Worm (Caenorhabditis elegans) whole organism, young adult: Measurements from ENCODE around the gene cpb-2.

Experiments
- B0019.2 ChIP-seq: fragments of 200-800 bp; sonication (Bioruptor generic); conservative IDR thresholded peaks from 2 replicates; pipeline ENCODE4 v1.3.6; 2022; ENCODE audit warnings: missing genetic modification reagents, missing genetic modification characterization, missing compliant biosample characterization
- F33H1.4 ChIP-seq: fragments of 200-800 bp; sonication (Bioruptor generic); IDR thresholded peaks from 2 replicates; pipeline ENCODE4 v1.3.6; 2022; ENCODE audit warnings: missing genetic modification reagents, missing genetic modification characterization, missing compliant biosample characterization
- F49E8.2 ChIP-seq: sonication (generic microtip); optimal IDR thresholded peaks from 3 replicates; lab custom pipeline; 2017; ENCODE audit warnings: missing genetic modification characterization, mild to moderate bottlenecking, missing compliant biosample characterization, antibody characterized with exemption, moderate library complexity; ENCODE audit not compliant: insufficient read depth
- dpff-1 ChIP-seq: sonication (generic microtip); optimal IDR thresholded peaks from 2 replicates; lab custom pipeline; 2017; ENCODE audit warnings: mild to moderate bottlenecking, missing genetic modification characterization, missing compliant biosample characterization
- him-1 ChIP-seq: sonication (generic microtip); optimal IDR thresholded peaks from 2 replicates; lab custom pipeline; 2016; ENCODE audit warnings: missing genotype, missing genetic modification reagents, missing genetic modification characterization, missing compliant biosample characterization
- hmg-1.2 ChIP-seq: fragments of 200-800 bp; sonication (Bioruptor generic); IDR thresholded peaks from 2 replicates; pipeline ENCODE4 v1.3.6; 2022; ENCODE audit warnings: missing genetic modification reagents, missing genetic modification characterization, missing compliant biosample characterization
- lin-35 ChIP-seq, 3 experiments: fragments of 150-350 bp in 2 of 3; sonication (generic microtip) in 1 of 3; optimal IDR thresholded peaks; 2 replicates each; lab custom pipeline; 2014 to 2018; ENCODE audit warnings: missing biosample characterization in 3 of 3, missing genetic modification characterization in 3 of 3, missing genetic modification reagents in 3 of 3
- madf-10 ChIP-seq: sonication (generic microtip); optimal IDR thresholded peaks from 2 replicates; lab custom pipeline; 2016; ENCODE audit warnings: mild to moderate bottlenecking, missing genetic modification characterization, missing compliant biosample characterization
- nfya-2 ChIP-seq: fragments of 200-800 bp; sonication (Bioruptor generic); IDR thresholded peaks from 2 replicates; pipeline ENCODE4 v1.3.6; 2022; ENCODE audit warnings: missing genetic modification reagents, missing genetic modification characterization, missing compliant biosample characterization
- snpc-1.1 ChIP-seq: sonication (generic microtip); optimal IDR thresholded peaks from 2 replicates; lab custom pipeline; 2017; ENCODE audit warnings: missing genetic modification characterization, mild to moderate bottlenecking, missing compliant biosample characterization, antibody characterized with exemption, moderate library complexity, missing genotype, missing genetic modification reagents; ENCODE audit not compliant: insufficient read depth
- snpc-4 ChIP-seq, 5 experiments: fragments of 150-350 bp in 1 of 5; sonication (generic microtip) in 4 of 5; optimal IDR thresholded peaks; 2 replicates each; lab custom pipeline; 2014 to 2018; ENCODE audit warnings: missing genetic modification characterization in 5 of 5, missing biosample characterization in 3 of 5, antibody characterized with exemption in 2 of 5, mild to moderate bottlenecking in 2 of 5, missing compliant biosample characterization in 2 of 5, missing genotype in 2 of 5, moderate library complexity in 2 of 5, missing genetic modification reagents in 1 of 5
- unc-62 ChIP-seq: fragments of 150-350 bp; optimal IDR thresholded peaks from 2 replicates; lab custom pipeline; 2014; ENCODE audit warnings: missing biosample characterization, missing genetic modification reagents, missing genetic modification characterization
- ztf-18 ChIP-seq: sonication (generic microtip); optimal IDR thresholded peaks from 2 replicates; lab custom pipeline; 2016; ENCODE audit warnings: missing genotype, mild to moderate bottlenecking, missing genetic modification characterization, missing compliant biosample characterization
- ztf-6 ChIP-seq: fragments of 200-800 bp; sonication (Bioruptor generic); IDR thresholded peaks from 2 replicates; pipeline ENCODE4 v1.3.6; 2022; ENCODE audit warnings: missing genetic modification reagents, missing genetic modification characterization, missing compliant biosample characterization

ce11 chrII:6226995-6227394 is 34.4 kb downstream of the cpb-2 start, which contains the start of gene srsy-2:
- no peak for TF ChIP-seq ztf-6 (GFP tag; lab: Robert Waterston, UW)
- no peak for TF ChIP-seq dpff-1
- TF ChIP-seq madf-10 (tag; lab: Kevin White, UChicago) = no peak
- no peak for TF ChIP-seq him-1 (tag; lab: Kevin White, UChicago)
- no peak for TF ChIP-seq B0019.2 (GFP tag; lab: Robert Waterston, UW)
- TF ChIP-seq snpc-4 (GFP tag; optimal IDR thresholded peaks at IDR 0.05; lab: Kevin White, UChicago) = no peak
- no peak for TF ChIP-seq snpc-4 (tag; optimal IDR thresholded peaks at IDR 0.05; lab: Kevin White, UChicago)
- TF ChIP-seq snpc-1.1 (tag; lab: Kevin White, UChicago) = no peak
- no peak for TF ChIP-seq nfya-2 (GFP tag; lab: Robert Waterston, UW)
- no peak for TF ChIP-seq F33H1.4
- no peak for TF ChIP-seq lin-35 (GFP tag; optimal IDR thresholded peaks at IDR 0.05; lab: Kevin White, UChicago)
- TF ChIP-seq hmg-1.2 (GFP tag; lab: Robert Waterston, UW) = no peak
- TF ChIP-seq ztf-18 (tag; lab: Kevin White, UChicago) = no peak
- TF ChIP-seq F49E8.2 = no peak
- no peak for TF ChIP-seq unc-62
